Worm (Caenorhabditis elegans): ENCODE measurements around the gene F02A9.1.

Gene F02A9.1

ce11 chrIII:9084329-9084728 lies 6.7 kb upstream of the F02A9.1 start:
- TF ChIP-seq ccch-3 (GFP tag; optimal IDR thresholded peaks at IDR 0.05) (no peak), B0336.3 (GFP tag; IDR thresholded peaks at IDR 0.05) (0 out of 2 replicates have a peak, but pooled peaks have one; percentile 14), cebp-1 (GFP tag; IDR thresholded peaks at IDR 0.05) (no peak), cebp-1 (tag; optimal IDR thresholded peaks at IDR 0.05) (peak; percentile 13), F22D6.2 (tag; optimal IDR thresholded peaks at IDR 0.05) (no peak), athp-1 (tag; optimal IDR thresholded peaks at IDR 0.05) (no peak), nhr-179 (tag; optimal IDR thresholded peaks at IDR 0.05) (no peak), B0019.2 (GFP tag; conservative IDR thresholded peaks at IDR 0.05) (no peak), lag-1 (GFP tag; IDR thresholded peaks at IDR 0.05) (no peak), mcd-1 (GFP tag; IDR thresholded peaks at IDR 0.05) (0 out of 2 replicates have a peak, but pooled peaks have one; percentile 11), lin-35 (GFP tag; optimal IDR thresholded peaks at IDR 0.05) (no peak), madf-10 (tag; optimal IDR thresholded peaks at IDR 0.05) (no peak), atf-7 (tag; optimal IDR thresholded peaks at IDR 0.05) (no peak)

DNA sequence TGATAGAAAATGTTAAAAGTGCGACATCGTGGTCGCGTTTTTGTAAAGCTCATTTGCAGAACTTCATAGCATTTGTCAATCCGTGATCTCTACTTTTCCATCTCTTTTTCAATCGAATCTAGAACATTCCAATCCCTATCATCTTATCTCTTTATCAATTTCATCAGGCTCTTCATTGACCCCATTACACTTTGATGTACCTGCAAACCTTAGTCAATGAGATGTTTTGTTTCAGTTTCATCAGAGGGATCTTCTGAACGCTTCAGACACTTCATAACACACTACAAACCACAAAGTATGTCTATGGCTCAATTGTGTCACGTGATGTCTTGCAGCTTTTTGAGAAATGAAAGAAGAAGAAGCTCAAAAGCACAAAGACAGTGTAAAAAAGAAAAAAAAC lies 5.5 kb upstream of the F02A9.1 start:
- TF ChIP-seq Y53F4B.3 (GFP tag; IDR thresholded peaks at IDR 0.05), result no peak
- TF ChIP-seq F10E7.11 (tag; optimal IDR thresholded peaks at IDR 0.05), result no peak
- no peak for TF ChIP-seq F33H1.4 (GFP tag; IDR thresholded peaks at IDR 0.05)
- no peak for TF ChIP-seq let-607 (tag; optimal IDR thresholded peaks at IDR 0.05)
- no peak for TF ChIP-seq gei-17 (GFP tag; optimal IDR thresholded peaks at IDR 0.05)
- TF ChIP-seq mes-4 (tag; optimal IDR thresholded peaks at IDR 0.05), result no peak
- TF ChIP-seq cebp-2 (GFP tag; IDR thresholded peaks at IDR 0.05), result no peak
- TF ChIP-seq sdz-38 (tag; optimal IDR thresholded peaks at IDR 0.05), result no peak
- TF ChIP-seq B0019.2 (GFP tag; conservative IDR thresholded peaks at IDR 0.05), result no peak
- TF ChIP-seq unc-62 (GFP tag; optimal IDR thresholded peaks at IDR 0.05), result no peak
- TF ChIP-seq lin-35 (GFP tag; optimal IDR thresholded peaks at IDR 0.05), result peak in 1 of 3 experiments; percentile 11
- TF ChIP-seq somi-1 (GFP tag; optimal IDR thresholded peaks at IDR 0.05), result peak; percentile 42

DNA sequence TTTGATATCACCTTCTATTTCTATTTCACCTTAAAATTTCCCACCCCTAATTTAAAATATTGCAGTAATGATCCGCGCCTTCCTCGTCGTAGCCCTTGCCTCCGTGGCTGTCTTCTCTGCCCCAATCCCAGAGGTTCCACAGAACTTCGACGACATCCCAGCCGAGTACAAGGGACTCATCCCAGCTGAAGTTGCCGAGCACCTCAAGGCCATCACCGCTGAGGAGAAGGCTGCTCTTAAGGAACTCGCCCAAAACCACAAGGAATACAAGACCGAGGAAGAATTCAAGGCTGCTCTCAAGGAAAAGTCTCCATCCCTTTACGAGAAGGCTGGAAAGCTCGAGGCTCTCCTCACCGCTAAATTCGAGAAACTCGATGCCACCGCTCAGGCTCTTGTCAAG lies 4.2 kb upstream of the F02A9.1 start, which contains the start of gene far-2:
TSS of gene far-2 (plus strand) at position 66 of the 400 bp plus-strand sequence.
- TF ChIP-seq efl-1 (GFP tag; optimal IDR thresholded peaks at IDR 0.05) (no peak), zfh-2 (GFP tag; conservative IDR thresholded peaks at IDR 0.05) (peak; percentile 75), egrh-3 (GFP tag; IDR thresholded peaks at IDR 0.05) (0 out of 2 replicates have a peak, but pooled peaks have one; percentile 6), nfyb-1 (GFP tag; IDR thresholded peaks at IDR 0.05) (0 out of 2 replicates have a peak, but pooled peaks have one; percentile 46)

DNA sequence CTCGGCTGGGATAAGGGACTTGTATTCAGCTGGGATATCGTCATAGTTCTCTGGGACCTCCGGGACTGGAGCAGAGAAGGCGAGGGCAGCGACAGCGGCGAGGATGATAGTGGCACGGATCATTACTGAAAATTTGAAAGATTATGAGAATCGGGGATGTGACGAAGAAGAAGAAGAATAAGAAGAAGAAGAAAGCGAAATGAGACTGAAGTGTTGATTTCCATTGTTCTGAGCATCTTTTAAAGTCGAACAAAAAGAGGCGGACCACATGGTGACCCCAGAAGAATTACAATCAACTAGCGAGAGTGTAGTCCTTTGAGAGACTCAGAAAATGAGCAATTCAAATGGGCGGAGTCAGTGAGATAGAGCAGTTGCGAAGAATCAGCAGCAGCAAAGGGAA lies 3.4 kb upstream of the F02A9.1 start, which contains the start of gene far-1:
TSS of gene far-1 (minus strand) at position 125 of the 400 bp plus-strand sequence.
- no peak for TF ChIP-seq F39B2.1 (GFP tag; IDR thresholded peaks at IDR 0.05)
- TF ChIP-seq tbp1 (GFP tag; optimal IDR thresholded peaks at IDR 0.05), result no peak
- no peak for TF ChIP-seq nhr-80 (tag; optimal IDR thresholded peaks at IDR 0.05)
- no peak for TF ChIP-seq unc-62 (GFP tag; optimal IDR thresholded peaks at IDR 0.05)
- TF ChIP-seq lin-35 (GFP tag; optimal IDR thresholded peaks at IDR 0.05), result no peak
- TF ChIP-seq rcor-1 (GFP tag; IDR thresholded peaks at IDR 0.05), result no peak
- no peak for TF ChIP-seq nhr-120 (GFP tag; IDR thresholded peaks at IDR 0.05)
- no peak for TF ChIP-seq hrde-1 (tag; optimal IDR thresholded peaks at IDR 0.05; ENCODE audit: borderline replicate concordance)
- no peak for TF ChIP-seq nfyb-1 (GFP tag; IDR thresholded peaks at IDR 0.05)
- no peak for TF ChIP-seq ztf-28 (GFP tag; IDR thresholded peaks at IDR 0.05)
- no peak for TF ChIP-seq akir-1 (GFP tag; optimal IDR thresholded peaks at IDR 0.05)
- TF ChIP-seq ZK185.1 (tag; optimal IDR thresholded peaks at IDR 0.05; ENCODE audit: poor library complexity, severe bottlenecking), result no peak
- TF ChIP-seq Y95B8A.8 (GFP tag; IDR thresholded peaks at IDR 0.05), result no peak
- TF ChIP-seq ama-1 (optimal IDR thresholded peaks at IDR 0.05), result no peak
- TF ChIP-seq ama-1 (GFP tag; optimal IDR thresholded peaks at IDR 0.05), result no peak
